Fruit fly (Drosophila melanogaster) whole organism, embryonic: ENCODE results near the gene CG9360.

Experiments used
- Awh ChIP-seq: fragments of 200-800 bp; sonication (Bioruptor generic); IDR thresholded peaks from 2 replicates; pipeline ENCODE4, ENCODE4 v1.3.6; 2022; ENCODE audit warnings: missing biosample characterization, missing genetic modification characterization
- CG1024 ChIP-seq: fragments of 200-800 bp; sonication (Bioruptor generic); IDR thresholded peaks from 2 replicates; pipeline ENCODE4 v1.3.6; 2022; ENCODE audit warnings: missing biosample characterization, missing genetic modification characterization
- CG10274 ChIP-seq: fragments of 200-800 bp; sonication (Bioruptor generic); optimal IDR thresholded peaks from 3 replicates; lab custom pipeline; 2017; ENCODE audit warnings: missing biosample characterization, mild to moderate bottlenecking, missing genetic modification characterization
- CG10431 ChIP-seq: fragments of 200-800 bp; sonication (Bioruptor generic); optimal IDR thresholded peaks from 3 replicates; lab custom pipeline; 2018; ENCODE audit warnings: missing biosample characterization, mild to moderate bottlenecking, missing genetic modification characterization
- CG12299 ChIP-seq: fragments of 200-800 bp; sonication (Bioruptor generic); optimal IDR thresholded peaks from 2 replicates; lab custom pipeline; 2018; ENCODE audit warnings: missing biosample characterization, mild to moderate bottlenecking, missing genetic modification characterization
- CG13624 ChIP-seq: fragments of 200-800 bp; sonication (Bioruptor generic); optimal IDR thresholded peaks from 2 replicates; lab custom pipeline; 2016; ENCODE audit warnings: missing biosample characterization, missing genetic modification characterization
- CG14050 ChIP-seq: fragments of 200-800 bp; sonication (Bioruptor generic); IDR thresholded peaks from 3 replicates; pipeline ENCODE4 v1.3.6; 2022; ENCODE audit warnings: missing biosample characterization, missing genetic modification characterization
- CG14965 ChIP-seq: fragments of 200-800 bp; sonication (Bioruptor generic); optimal IDR thresholded peaks from 2 replicates; lab custom pipeline; 2016; ENCODE audit warnings: missing biosample characterization, missing genetic modification characterization, borderline replicate concordance
- CG15696 ChIP-seq: fragments of 200-800 bp; sonication (Bioruptor generic); optimal IDR thresholded peaks from 2 replicates; lab custom pipeline; 2019; ENCODE audit warnings: missing biosample characterization, mild to moderate bottlenecking, missing genetic modification characterization, moderate library complexity
- CG16815 ChIP-seq: fragments of 200-800 bp; sonication (Bioruptor generic); optimal IDR thresholded peaks from 3 replicates; lab custom pipeline; 2017; ENCODE audit warnings: missing biosample characterization, mild to moderate bottlenecking, missing genetic modification characterization
- CG7357 ChIP-seq: fragments of 200-800 bp; sonication (Bioruptor generic); IDR thresholded peaks from 3 replicates; pipeline ENCODE4 v1.3.6; 2022; ENCODE audit warnings: missing biosample characterization, missing genetic modification characterization
- CG8089 ChIP-seq: fragments of 200-800 bp; sonication (Bioruptor generic); optimal IDR thresholded peaks from 3 replicates; lab custom pipeline; 2016; ENCODE audit warnings: missing biosample characterization, missing genetic modification characterization
- CG8290 ChIP-seq, 3 experiments: fragments of 200-800 bp; sonication (Bioruptor generic); optimal IDR thresholded peaks; 2 replicates each; lab custom pipeline; 2016 to 2019; ENCODE audit warnings: missing biosample characterization in 3 of 3, missing genetic modification characterization in 3 of 3, mild to moderate bottlenecking in 2 of 3, moderate library complexity in 1 of 3
- Camta ChIP-seq: fragments of 200-800 bp; sonication (Bioruptor generic); optimal IDR thresholded peaks from 2 replicates; lab custom pipeline; 2016; ENCODE audit warnings: missing biosample characterization, missing genetic modification characterization
- CrebB ChIP-seq: fragments of 200-800 bp; sonication (Bioruptor generic); optimal IDR thresholded peaks from 3 replicates; lab custom pipeline; 2018; ENCODE audit warnings: missing biosample characterization, mild to moderate bottlenecking, missing genetic modification characterization
- D19B ChIP-seq: fragments of 200-800 bp; sonication (Bioruptor generic); optimal IDR thresholded peaks from 2 replicates; lab custom pipeline; 2017; ENCODE audit warnings: missing biosample characterization, mild to moderate bottlenecking, missing genetic modification characterization
- Dbx ChIP-seq: fragments of 200-800 bp; sonication (Bioruptor generic); IDR thresholded peaks from 3 replicates; pipeline ENCODE4 v1.3.6; 2022; ENCODE audit warnings: missing biosample characterization, missing genetic modification characterization
- HLH4C ChIP-seq: fragments of 200-800 bp; sonication (Bioruptor generic); IDR thresholded peaks from 3 replicates; pipeline ENCODE4 v1.3.6; 2022; ENCODE audit warnings: missing biosample characterization, missing genetic modification characterization; ENCODE audit not compliant: partially characterized antibody
- HLHmδ ChIP-seq: fragments of 200-800 bp; sonication (Bioruptor generic); optimal IDR thresholded peaks from 2 replicates; lab custom pipeline; 2018; ENCODE audit warnings: missing biosample characterization, mild to moderate bottlenecking, missing genetic modification characterization, moderate library complexity
- HmgD ChIP-seq: fragments of 200-800 bp; sonication (Bioruptor generic); optimal IDR thresholded peaks from 3 replicates; lab custom pipeline; 2016; ENCODE audit warnings: missing biosample characterization, missing genetic modification characterization
- Hmx ChIP-seq: fragments of 200-800 bp; sonication (Bioruptor generic); optimal IDR thresholded peaks from 2 replicates; lab custom pipeline; 2016; ENCODE audit warnings: missing biosample characterization, missing genetic modification characterization
- Neu2 ChIP-seq: fragments of 200-800 bp; sonication (Bioruptor generic); optimal IDR thresholded peaks from 3 replicates; lab custom pipeline; 2016; ENCODE audit warnings: missing biosample characterization, missing genetic modification characterization, borderline replicate concordance
- Opbp ChIP-seq: fragments of 200-800 bp; sonication (Bioruptor generic); IDR thresholded peaks from 3 replicates; pipeline ENCODE4 v1.3.6; 2022; ENCODE audit warnings: missing biosample characterization, missing genetic modification characterization; ENCODE audit not compliant: partially characterized antibody
- Tbp ChIP-seq: fragments of >200 bp; optimal IDR thresholded peaks from 2 replicates; lab custom pipeline; 2018; ENCODE audit warnings: missing biosample characterization, missing genetic modification characterization
- YL-1 ChIP-seq: fragments of 200-800 bp; sonication (Bioruptor generic); optimal IDR thresholded peaks from 3 replicates; lab custom pipeline; 2017; ENCODE audit warnings: missing biosample characterization, mild to moderate bottlenecking, missing genetic modification characterization
- al ChIP-seq: fragments of 200-800 bp; sonication (Bioruptor generic); IDR thresholded peaks from 2 replicates; pipeline ENCODE4 v1.3.6; 2022; ENCODE audit warnings: missing biosample characterization, missing genetic modification characterization
- ase ChIP-seq: fragments of 200-800 bp; sonication (Bioruptor generic); IDR thresholded peaks from 3 replicates; pipeline ENCODE4 v1.3.6; 2022; ENCODE audit warnings: missing biosample characterization, missing genetic modification characterization
- dan ChIP-seq: fragments of 200-800 bp; sonication (Bioruptor generic); IDR thresholded peaks from 2 replicates; pipeline ENCODE4 v1.3.6; 2022; ENCODE audit warnings: missing biosample characterization, missing genetic modification characterization
- dati ChIP-seq: fragments of 200-800 bp; sonication (Bioruptor generic); IDR thresholded peaks from 2 replicates; pipeline ENCODE4 v1.3.6; 2022; ENCODE audit warnings: missing biosample characterization, missing genetic modification characterization
- dm ChIP-seq: fragments of 200-800 bp; sonication (Bioruptor generic); optimal IDR thresholded peaks from 3 replicates; lab custom pipeline; 2016; ENCODE audit warnings: missing biosample characterization, missing genetic modification characterization
- dmrt99B ChIP-seq: fragments of 200-800 bp; sonication (Bioruptor generic); optimal IDR thresholded peaks from 2 replicates; lab custom pipeline; 2018; ENCODE audit warnings: missing biosample characterization, mild to moderate bottlenecking, missing genetic modification characterization, moderate library complexity
- fd64A ChIP-seq: fragments of 200-800 bp; sonication (Bioruptor generic); optimal IDR thresholded peaks from 3 replicates; lab custom pipeline; 2018; ENCODE audit warnings: missing biosample characterization, mild to moderate bottlenecking, missing genetic modification characterization
- gsb-n ChIP-seq: fragments of 200-800 bp; sonication (Bioruptor generic); optimal IDR thresholded peaks from 3 replicates; lab custom pipeline; 2018; ENCODE audit warnings: missing biosample characterization, mild to moderate bottlenecking, missing genetic modification characterization
- gt ChIP-seq: fragments of 200-800 bp; sonication (Bioruptor generic); IDR thresholded peaks from 2 replicates; pipeline ENCODE4 v1.3.6; 2022; ENCODE audit warnings: missing biosample characterization, missing genetic modification characterization
- inv ChIP-seq: fragments of 200-800 bp; sonication (Bioruptor generic); IDR thresholded peaks from 2 replicates; pipeline ENCODE4 v1.3.6; 2022; ENCODE audit warnings: missing biosample characterization, missing genetic modification characterization; ENCODE audit not compliant: partially characterized antibody
- lola ChIP-seq, 3 experiments: fragments of >200 bp in 2 of 3; fragments of 200-800 bp in 1 of 3; sonication (Bioruptor generic) in 1 of 3; optimal IDR thresholded peaks; 2 replicates each; lab custom pipeline; 2017 to 2019; ENCODE audit warnings: missing biosample characterization in 3 of 3, missing genetic modification characterization in 3 of 3, mild to moderate bottlenecking in 1 of 3, moderate library complexity in 1 of 3
- lov ChIP-seq, 2 experiments: fragments of 200-800 bp in 1 of 2; fragments of >200 bp in 1 of 2; sonication (Bioruptor generic) in 1 of 2; IDR thresholded peaks in 1 of 2; optimal IDR thresholded peaks in 1 of 2; 2 replicates in 1 of 2; 3 replicates in 1 of 2; pipeline versions ENCODE4 v1.3.6 to Lab custom; 2017 to 2022; ENCODE audit warnings: missing biosample characterization in 1 of 2, missing genetic modification characterization in 1 of 2
- mld ChIP-seq: fragments of 200-800 bp; sonication (Bioruptor generic); IDR thresholded peaks from 3 replicates; pipeline ENCODE4 v1.3.6; 2022; ENCODE audit warnings: missing biosample characterization, missing genetic modification characterization; ENCODE audit not compliant: partially characterized antibody
- nom ChIP-seq: fragments of 200-800 bp; sonication (Bioruptor generic); optimal IDR thresholded peaks from 2 replicates; lab custom pipeline; 2017; ENCODE audit warnings: missing biosample characterization, missing genetic modification characterization, mild to moderate bottlenecking, moderate library complexity, missing genetic modification reagents
- pfk ChIP-seq: fragments of 200-800 bp; sonication (Bioruptor generic); optimal IDR thresholded peaks from 2 replicates; lab custom pipeline; 2018; ENCODE audit warnings: missing biosample characterization, mild to moderate bottlenecking, missing genetic modification characterization, moderate library complexity
- pum ChIP-seq: fragments of 200-800 bp; sonication (Bioruptor generic); optimal IDR thresholded peaks from 2 replicates; lab custom pipeline; 2016; ENCODE audit warnings: missing biosample characterization, missing genetic modification characterization
- schlank ChIP-seq: fragments of 200-800 bp; sonication (Bioruptor generic); optimal IDR thresholded peaks from 2 replicates; lab custom pipeline; 2018; ENCODE audit warnings: missing biosample characterization, mild to moderate bottlenecking, missing genetic modification characterization
- tna ChIP-seq: fragments of 200-800 bp; sonication (Bioruptor generic); IDR thresholded peaks from 2 replicates; pipeline ENCODE4 v1.3.6; 2022; ENCODE audit warnings: missing biosample characterization, missing genetic modification characterization; ENCODE audit not compliant: partially characterized antibody
- unc-4 ChIP-seq: fragments of 200-800 bp; sonication (Bioruptor generic); IDR thresholded peaks from 2 replicates; pipeline ENCODE4 v1.3.6; 2022; ENCODE audit warnings: missing biosample characterization, missing genetic modification characterization; ENCODE audit not compliant: partially characterized antibody
- wek ChIP-seq: fragments of 200-800 bp; sonication (Bioruptor generic); optimal IDR thresholded peaks from 3 replicates; lab custom pipeline; 2018; ENCODE audit warnings: missing biosample characterization, mild to moderate bottlenecking, missing genetic modification characterization, moderate library complexity
- zfh1 ChIP-seq: fragments of 200-800 bp; sonication (Bioruptor generic); IDR thresholded peaks from 3 replicates; pipeline ENCODE4 v1.3.6; 2022; ENCODE audit warnings: missing biosample characterization, missing genetic modification characterization

Gene CG9360

dm6 chrX:11715937-11716730 is 48.3 kb downstream of the CG9360 start (continued):
- peak; percentile 84; the same call in 2 of the 3 replicates for TF ChIP-seq Dbx (GFP tag; lab: Robert Waterston, UW)
- no peak for TF ChIP-seq HLHmδ
- TF ChIP-seq nom, result peak; percentile 85
- peak; percentile 90 for TF ChIP-seq CG10274 (GFP tag; lab: Kevin White, UChicago)
- peak; percentile 76 for TF ChIP-seq CrebB (tag; lab: Kevin White, UChicago)
- TF ChIP-seq ase, result peak; percentile 63; the same call in 2 of the 3 replicates
- peak; percentile 64; the same call in 1 of the 3 replicates for TF ChIP-seq mld
- TF ChIP-seq CG1024, result no peak
- TF ChIP-seq YL-1 (GFP tag; lab: Kevin White, UChicago), result peak; percentile 24
- no peak for TF ChIP-seq gt (GFP tag; lab: Robert Waterston, UW)
- TF ChIP-seq CG15696 (tag; lab: Kevin White, UChicago), result peak; percentile 87
- TF ChIP-seq CG14965 (GFP tag; lab: Kevin White, UChicago), result peak; percentile 4
- TF ChIP-seq D19B (GFP tag; lab: Kevin White, UChicago), result peak; percentile 79
- peak; percentile 84 for TF ChIP-seq Camta (GFP tag; lab: Kevin White, UChicago)
- no peak for TF ChIP-seq lov (optimal IDR thresholded peaks at IDR 0.05; lab: Kevin White, UChicago)
- TF ChIP-seq lov (GFP tag; IDR thresholded peaks at IDR 0.05; lab: Robert Waterston, UW), result 0 out of 3 replicates have a peak, but pooled peaks have one; percentile 35
- peak; percentile 72 for TF ChIP-seq unc-4 (GFP tag; lab: Robert Waterston, UW)
- peak; percentile 86 for TF ChIP-seq al
- TF ChIP-seq CG8089 (GFP tag; lab: Kevin White, UChicago), result peak; percentile 75
- peak; percentile 53; the same call in 1 of the 2 replicates for TF ChIP-seq dati (GFP tag; lab: Robert Waterston, UW)
- peak; percentile 95 for TF ChIP-seq CG13624
- peak; percentile 63 for TF ChIP-seq CG8290 (GFP tag; optimal IDR thresholded peaks at IDR 0.05; lab: Kevin White, UChicago)
- peak in 1 of 2 experiments; percentile 62 for TF ChIP-seq CG8290 (tag; optimal IDR thresholded peaks at IDR 0.05; lab: Kevin White, UChicago)
- peak; percentile 55; the same call in 2 of the 3 replicates for TF ChIP-seq CG14050 (GFP tag; lab: Robert Waterston, UW)
- TF ChIP-seq Opbp (GFP tag; lab: Robert Waterston, UW), result peak; percentile 58; the same call in 1 of the 3 replicates
- peak; percentile 62 for TF ChIP-seq schlank (tag; lab: Kevin White, UChicago)
- peak; percentile 33 for TF ChIP-seq CG10431 (GFP tag; lab: Kevin White, UChicago)
- peak; percentile 67 for TF ChIP-seq zfh1 (GFP tag; lab: Robert Waterston, UW)
- TF ChIP-seq CG16815 (GFP tag; lab: Kevin White, UChicago), result peak; percentile 86
- TF ChIP-seq pfk (GFP tag; lab: Kevin White, UChicago), result peak; percentile 50
- TF ChIP-seq CG7357, result peak; percentile 80
- peak; percentile 76 for TF ChIP-seq dm (GFP tag; lab: Kevin White, UChicago)
- peak; percentile 84 for TF ChIP-seq gsb-n (tag; lab: Kevin White, UChicago)
- TF ChIP-seq wek, result peak; percentile 67
- TF ChIP-seq CG12299 (tag; lab: Kevin White, UChicago), result peak; percentile 66
- TF ChIP-seq tna (GFP tag; lab: Robert Waterston, UW), result peak; percentile 29; the same call in 1 of the 2 replicates
- TF ChIP-seq HmgD (GFP tag; lab: Kevin White, UChicago), result no peak
- peak; percentile 72 for TF ChIP-seq fd64A (GFP tag; lab: Kevin White, UChicago)
- TF ChIP-seq dan (GFP tag; lab: Robert Waterston, UW), result peak; percentile 66
- TF ChIP-seq Neu2 (GFP tag; lab: Kevin White, UChicago), result peak; percentile 42
- peak; percentile 79 for TF ChIP-seq Hmx
- TF ChIP-seq Tbp (GFP tag; lab: Kevin White, UChicago), result no peak
- TF ChIP-seq dmrt99B, result peak; percentile 90
- no peak; the same call in 2 of the 3 replicates for TF ChIP-seq HLH4C
- TF ChIP-seq lola (GFP tag; optimal IDR thresholded peaks at IDR 0.05; lab: Kevin White, UChicago), result peak in 1 of 3 experiments; percentile 91
- 0 out of 2 replicates have a peak, but pooled peaks have one; percentile 28 for TF ChIP-seq inv (GFP tag; lab: Robert Waterston, UW)
- TF ChIP-seq Awh (GFP tag; lab: Robert Waterston, UW), result peak; percentile 60; the same call in 1 of the 2 replicates
- TF ChIP-seq pum, result peak; percentile 75
